Worm (Caenorhabditis elegans) whole organism, L2 larva: Measurements from ENCODE around the gene frpr-10.

Experiments
- C34F6.9 ChIP-seq: fragments of 150-350 bp; optimal IDR thresholded peaks from 2 replicates; lab custom pipeline; 2014; ENCODE audit warnings: missing biosample characterization, missing genetic modification characterization
- F13H6.1 ChIP-seq: sonication (generic microtip); optimal IDR thresholded peaks from 2 replicates; lab custom pipeline; 2016; ENCODE audit warnings: missing genetic modification characterization, missing compliant biosample characterization
- R02D3.7 ChIP-seq: fragments of 150-350 bp; optimal IDR thresholded peaks from 2 replicates; lab custom pipeline; 2014; ENCODE audit warnings: missing biosample characterization, missing genetic modification characterization
- alr-1 ChIP-seq: fragments of 150-350 bp; optimal IDR thresholded peaks from 2 replicates; lab custom pipeline; 2014; ENCODE audit warnings: missing biosample characterization, missing genetic modification characterization
- ama-1 ChIP-seq: fragments of 150-350 bp; optimal IDR thresholded peaks from 2 replicates; lab custom pipeline; 2018; ENCODE audit warnings: inconsistent platforms
- blmp-1 ChIP-seq: sonication (generic microtip); optimal IDR thresholded peaks from 2 replicates; lab custom pipeline; 2017; ENCODE audit warnings: missing genetic modification characterization, mild to moderate bottlenecking, missing compliant biosample characterization, antibody characterized with exemption, moderate library complexity; ENCODE audit not compliant: insufficient read depth
- ceh-16 ChIP-seq: fragments of 150-350 bp; optimal IDR thresholded peaks from 2 replicates; lab custom pipeline; 2014; ENCODE audit warnings: missing biosample characterization, missing genetic modification characterization
- ceh-82 ChIP-seq: fragments of 150-350 bp; optimal IDR thresholded peaks from 2 replicates; lab custom pipeline; 2014; ENCODE audit warnings: missing biosample characterization, missing genetic modification characterization
- crh-2 ChIP-seq: sonication (generic microtip); optimal IDR thresholded peaks from 2 replicates; lab custom pipeline; 2017; ENCODE audit warnings: missing biosample characterization, missing genetic modification characterization
- dmd-4 ChIP-seq: sonication (generic microtip); optimal IDR thresholded peaks from 2 replicates; lab custom pipeline; 2017; ENCODE audit warnings: missing biosample characterization, missing genetic modification characterization
- egl-27 ChIP-seq: sonication (generic microtip); optimal IDR thresholded peaks from 3 replicates; lab custom pipeline; 2017; ENCODE audit warnings: missing biosample characterization, missing genetic modification reagents, missing genetic modification characterization
- elt-1 ChIP-seq: fragments of 150-350 bp; optimal IDR thresholded peaks from 2 replicates; lab custom pipeline; 2014; ENCODE audit warnings: missing biosample characterization, missing genetic modification characterization
- elt-3 ChIP-seq: sonication (generic microtip); optimal IDR thresholded peaks from 2 replicates; lab custom pipeline; 2017; ENCODE audit warnings: missing biosample characterization, missing genetic modification characterization
- fos-1 ChIP-seq: fragments of 150-350 bp; optimal IDR thresholded peaks from 2 replicates; lab custom pipeline; 2014; ENCODE audit warnings: missing biosample characterization, missing genetic modification characterization
- lin-13 ChIP-seq: fragments of 150-350 bp; optimal IDR thresholded peaks from 2 replicates; lab custom pipeline; 2014; ENCODE audit warnings: missing biosample characterization, missing genetic modification reagents, missing genetic modification characterization
- lin-39 ChIP-seq: fragments of 150-350 bp; optimal IDR thresholded peaks from 2 replicates; lab custom pipeline; 2014; ENCODE audit warnings: missing biosample characterization, missing genetic modification reagents, missing genetic modification characterization
- lsy-2 ChIP-seq, 2 experiments: fragments of 150-350 bp in 1 of 2; sonication (generic microtip) in 1 of 2; optimal IDR thresholded peaks; 2 replicates each; lab custom pipeline; 2014 to 2017; ENCODE audit warnings: missing biosample characterization in 2 of 2, missing genetic modification characterization in 2 of 2
- mab-5 ChIP-seq: fragments of 150-350 bp; optimal IDR thresholded peaks from 2 replicates; lab custom pipeline; 2014; ENCODE audit warnings: missing biosample characterization, missing genetic modification characterization
- mbf-1 ChIP-seq: sonication (generic microtip); optimal IDR thresholded peaks from 2 replicates; lab custom pipeline; 2017; ENCODE audit warnings: missing biosample characterization, missing genetic modification characterization
- mdl-1 ChIP-seq, 2 experiments: fragments of 150-350 bp in 1 of 2; sonication (generic microtip) in 1 of 2; optimal IDR thresholded peaks; 2 replicates each; lab custom pipeline; 2017; ENCODE audit warnings: missing biosample characterization in 2 of 2, missing genetic modification characterization in 2 of 2
- nhr-10 ChIP-seq: sonication (generic microtip); optimal IDR thresholded peaks from 2 replicates; lab custom pipeline; 2017; ENCODE audit warnings: missing biosample characterization, missing genetic modification characterization
- nhr-11 ChIP-seq: fragments of 150-350 bp; optimal IDR thresholded peaks from 2 replicates; lab custom pipeline; 2014; ENCODE audit warnings: missing biosample characterization, missing genetic modification characterization
- nhr-12 ChIP-seq: fragments of 150-350 bp; optimal IDR thresholded peaks from 2 replicates; lab custom pipeline; 2014; ENCODE audit warnings: missing biosample characterization, missing genetic modification characterization
- nhr-129 ChIP-seq: fragments of 150-350 bp; optimal IDR thresholded peaks from 2 replicates; lab custom pipeline; 2014; ENCODE audit warnings: missing biosample characterization, missing genetic modification characterization
- nhr-21 ChIP-seq: fragments of 150-350 bp; optimal IDR thresholded peaks from 2 replicates; lab custom pipeline; 2014; ENCODE audit warnings: missing biosample characterization, missing genetic modification characterization
- nhr-23 ChIP-seq: fragments of 150-350 bp; optimal IDR thresholded peaks from 2 replicates; lab custom pipeline; 2014; ENCODE audit warnings: missing biosample characterization, missing genetic modification reagents, missing genetic modification characterization
- nhr-25 ChIP-seq: fragments of 150-350 bp; sonication (generic microtip); optimal IDR thresholded peaks from 3 replicates; lab custom pipeline; 2014; ENCODE audit warnings: missing biosample characterization, missing genetic modification characterization
- nhr-6 ChIP-seq: fragments of 150-350 bp; optimal IDR thresholded peaks from 2 replicates; lab custom pipeline; 2014; ENCODE audit warnings: missing biosample characterization, missing genetic modification characterization
- sem-4 ChIP-seq: fragments of 150-350 bp; optimal IDR thresholded peaks from 2 replicates; lab custom pipeline; 2014; ENCODE audit warnings: missing biosample characterization, missing genetic modification reagents, missing genetic modification characterization
- skn-1 ChIP-seq: sonication (generic microtip); optimal IDR thresholded peaks from 2 replicates; lab custom pipeline; 2017; ENCODE audit warnings: missing biosample characterization, missing genetic modification characterization
- sma-3 ChIP-seq: sonication (generic microtip); optimal IDR thresholded peaks from 2 replicates; lab custom pipeline; 2016; ENCODE audit warnings: missing genetic modification reagents, missing genetic modification characterization, missing compliant biosample characterization
- sma-9 ChIP-seq, 2 experiments: fragments of 150-350 bp in 1 of 2; sonication (generic microtip) in 1 of 2; optimal IDR thresholded peaks; 2 replicates each; lab custom pipeline; 2014 to 2016; ENCODE audit warnings: missing genetic modification characterization in 2 of 2, mild to moderate bottlenecking in 1 of 2, missing biosample characterization in 1 of 2, missing compliant biosample characterization in 1 of 2, missing genetic modification reagents in 1 of 2, moderate library complexity in 1 of 2
- snpc-4 ChIP-seq: fragments of 150-350 bp; optimal IDR thresholded peaks from 2 replicates; lab custom pipeline; 2014; ENCODE audit warnings: missing biosample characterization, missing genetic modification characterization
- unc-39 ChIP-seq: fragments of 150-350 bp; optimal IDR thresholded peaks from 2 replicates; lab custom pipeline; 2014; ENCODE audit warnings: missing biosample characterization, missing genetic modification characterization
- unc-55 ChIP-seq: fragments of 150-350 bp; sonication (generic microtip); optimal IDR thresholded peaks from 3 replicates; lab custom pipeline; 2014; ENCODE audit warnings: missing biosample characterization, missing genetic modification reagents, missing genetic modification characterization
- unc-62 ChIP-seq: fragments of 150-350 bp; optimal IDR thresholded peaks from 2 replicates; lab custom pipeline; 2014; ENCODE audit warnings: missing biosample characterization, missing genetic modification reagents, missing genetic modification characterization
- zag-1 ChIP-seq: fragments of 150-350 bp; optimal IDR thresholded peaks from 2 replicates; lab custom pipeline; 2014; ENCODE audit warnings: missing biosample characterization, missing genetic modification characterization
- ztf-11 ChIP-seq: sonication (generic microtip); optimal IDR thresholded peaks from 2 replicates; lab custom pipeline; 2017; ENCODE audit warnings: missing biosample characterization, missing genetic modification characterization

frpr-10 gene

DNA sequence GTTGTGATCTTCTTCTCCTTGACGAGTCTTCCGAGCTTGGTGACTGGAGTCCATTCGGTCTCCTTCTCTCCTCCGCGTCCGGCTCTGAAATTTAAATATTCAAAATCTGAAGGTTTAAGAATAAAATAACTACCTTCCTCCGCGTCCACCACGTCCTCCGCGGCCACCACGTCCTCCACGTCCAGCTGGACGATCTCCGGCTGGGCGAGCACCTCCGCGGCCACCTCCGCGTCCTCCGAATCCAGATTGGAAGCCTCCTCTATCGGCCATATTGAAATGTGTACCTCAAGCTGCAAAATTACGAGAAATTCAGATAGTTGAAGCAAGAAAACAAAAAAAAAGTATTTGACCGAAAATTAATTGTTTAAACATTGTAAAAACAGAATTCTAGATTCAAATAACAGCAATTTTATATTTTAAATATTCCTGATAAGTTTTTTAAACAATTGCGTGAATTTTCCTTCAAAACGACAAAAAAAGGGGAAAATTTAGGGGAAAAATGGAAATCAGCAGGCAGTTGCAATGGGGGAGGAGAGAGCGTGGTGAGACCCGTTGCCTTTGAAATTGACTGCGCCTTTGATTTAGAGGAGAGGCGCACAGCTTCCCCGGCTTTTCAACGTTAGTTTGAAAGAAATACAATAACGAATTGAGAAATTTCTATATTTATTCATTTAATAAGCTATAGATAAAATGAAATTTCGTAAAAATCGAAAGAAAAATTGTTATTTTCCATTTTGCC lies 31.3 kb upstream of the frpr-10 start, which contains the start of gene rps-2:
rps-2 (minus strand) TSS at position 290 of the 739 bp plus-strand sequence.
- TF ChIP-seq nhr-129: peak; percentile 10
- TF ChIP-seq unc-39 (tag; lab: Kevin White, UChicago): no peak
- peak; percentile 50 for TF ChIP-seq C34F6.9 (tag; lab: Kevin White, UChicago)
- TF ChIP-seq unc-62 (GFP tag; lab: Kevin White, UChicago): no peak
- peak; percentile 28 for TF ChIP-seq lin-13 (GFP tag; lab: Kevin White, UChicago)
- peak in 1 of 2 experiments; percentile 32 for TF ChIP-seq lsy-2 (tag; optimal IDR thresholded peaks at IDR 0.05; lab: Kevin White, UChicago)
- TF ChIP-seq nhr-25 (tag; lab: Kevin White, UChicago): no peak
- peak; percentile 1 for TF ChIP-seq fos-1 (tag; lab: Kevin White, UChicago)

DNA sequence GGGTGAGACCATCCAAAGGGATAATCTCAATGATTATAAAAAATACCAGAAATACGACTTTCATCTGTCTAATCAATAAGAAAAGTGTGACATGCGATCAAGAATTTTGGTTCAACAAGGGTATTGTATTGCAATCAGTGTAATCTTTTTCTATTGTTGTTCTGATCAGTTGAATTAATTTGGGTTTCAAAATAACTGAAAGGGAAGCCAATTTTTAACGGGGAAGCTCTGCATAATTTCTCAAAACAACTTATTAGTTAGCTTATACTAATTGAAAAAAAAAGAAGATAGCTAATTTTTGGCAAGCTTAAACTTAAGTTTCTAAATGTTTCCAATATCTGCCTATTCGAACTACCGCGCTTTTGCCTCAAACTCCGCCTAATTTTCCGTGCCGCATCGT lies 30.4 kb upstream of the frpr-10 start, which contains the start of gene C49H3.12:
C49H3.12 (minus strand) TSS at position 101 of the 400 bp plus-strand sequence.
- TF ChIP-seq nhr-10 (tag; lab: Kevin White, UChicago) (no peak), nhr-6 (no peak), alr-1 (tag; lab: Kevin White, UChicago) (no peak), dmd-4 (tag; lab: Kevin White, UChicago) (no peak), sma-3 (GFP tag; lab: Kevin White, UChicago) (no peak), unc-62 (GFP tag; lab: Kevin White, UChicago) (no peak), nhr-21 (tag; lab: Kevin White, UChicago) (no peak), elt-1 (tag; lab: Kevin White, UChicago) (no peak), skn-1 (tag; lab: Kevin White, UChicago) (no peak), lin-39 (tag; lab: Kevin White, UChicago) (no peak), nhr-12 (no peak), nhr-23 (tag; lab: Kevin White, UChicago) (no peak), F13H6.1 (tag; lab: Kevin White, UChicago) (no peak), ceh-82 (tag; lab: Kevin White, UChicago) (no peak), unc-55 (GFP tag; lab: Kevin White, UChicago) (no peak)

DNA sequence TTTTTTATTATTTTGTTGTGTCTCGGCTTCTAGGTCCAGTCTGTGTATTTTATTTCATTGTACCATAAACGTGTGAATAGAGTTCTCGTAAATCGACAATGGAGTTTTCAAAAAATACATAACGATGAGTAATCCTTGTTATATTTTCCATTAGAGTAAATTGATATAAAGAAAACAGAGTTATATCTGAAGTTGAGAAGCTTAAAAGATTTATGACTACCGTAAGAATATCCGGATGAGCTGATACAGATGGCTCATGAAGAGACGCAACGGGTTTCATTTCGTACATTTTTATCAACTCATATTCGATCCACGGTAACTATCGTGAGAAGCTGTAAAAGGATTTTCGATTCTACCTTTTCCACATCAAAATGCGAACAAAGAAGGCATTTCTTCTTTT lies 29.8 kb upstream of the frpr-10 start, which contains the start of gene gcy-8:
gcy-8 (plus strand) TSS at position 301 of the 400 bp plus-strand sequence.
- no peak for TF ChIP-seq dmd-4 (tag; lab: Kevin White, UChicago)
- TF ChIP-seq elt-3 (tag; lab: Kevin White, UChicago): no peak
- no peak for TF ChIP-seq nhr-25 (tag; lab: Kevin White, UChicago)
- no peak for TF ChIP-seq unc-55 (GFP tag; lab: Kevin White, UChicago)
- TF ChIP-seq skn-1 (tag; lab: Kevin White, UChicago): no peak
- TF ChIP-seq snpc-4 (tag; lab: Kevin White, UChicago): no peak
- TF ChIP-seq nhr-6: no peak
- TF ChIP-seq lin-13 (GFP tag; lab: Kevin White, UChicago): no peak

DNA sequence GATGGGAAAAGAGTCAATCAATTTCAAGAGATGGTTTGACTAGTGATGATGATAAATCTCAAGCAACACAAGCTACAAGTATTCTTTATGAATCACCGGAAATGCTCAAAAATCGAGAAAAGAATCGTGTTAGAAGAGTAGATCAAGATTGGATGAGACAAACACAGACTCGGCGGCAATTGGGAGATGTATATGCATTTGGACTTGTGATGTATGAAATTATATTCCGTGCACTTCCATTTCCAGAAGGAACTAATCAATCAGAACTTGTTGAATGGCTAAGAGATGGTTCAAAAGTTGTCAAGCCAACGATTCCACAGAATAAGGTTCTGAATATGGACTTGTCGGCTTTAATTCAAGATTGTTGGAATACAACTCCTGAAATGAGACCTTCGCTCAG lies 25.7 kb upstream of the frpr-10 start:
- TF ChIP-seq mbf-1 (tag; lab: Kevin White, UChicago): no peak
- no peak for TF ChIP-seq R02D3.7 (tag; lab: Kevin White, UChicago)
- no peak for TF ChIP-seq unc-62 (GFP tag; lab: Kevin White, UChicago)
- TF ChIP-seq mdl-1 (tag; optimal IDR thresholded peaks at IDR 0.05; lab: Kevin White, UChicago): no peak
- no peak for TF ChIP-seq unc-55 (GFP tag; lab: Kevin White, UChicago)
- no peak for TF ChIP-seq sem-4 (tag; lab: Kevin White, UChicago)
- TF ChIP-seq sma-9 (GFP tag; optimal IDR thresholded peaks at IDR 0.05; lab: Kevin White, UChicago): no peak
- TF ChIP-seq sma-9 (tag; optimal IDR thresholded peaks at IDR 0.05; lab: Kevin White, UChicago): no peak
- no peak for TF ChIP-seq nhr-6

DNA sequence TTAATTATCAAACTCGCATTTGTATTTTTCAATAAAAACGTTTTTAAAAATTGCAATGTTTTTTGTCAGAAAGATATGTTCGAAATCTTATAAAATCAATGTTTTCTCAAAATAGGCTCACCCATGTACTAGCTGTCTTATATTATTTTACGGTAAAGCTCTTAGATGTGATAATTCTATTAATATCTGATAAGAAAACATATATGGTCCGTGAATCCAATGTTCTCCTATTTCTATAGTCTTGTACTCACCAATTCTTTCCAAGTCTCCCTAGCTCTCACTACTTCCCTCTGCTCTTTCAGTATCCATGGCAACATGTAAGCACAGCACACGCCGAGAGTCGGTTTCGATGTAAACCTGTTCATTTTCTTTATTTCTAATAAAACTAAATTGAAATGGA lies 23.9 kb upstream of the frpr-10 start, which contains the start of gene bbs-2:
bbs-2 (plus strand) TSS at position 301 of the 400 bp plus-strand sequence.
- TF ChIP-seq mbf-1 (tag; lab: Kevin White, UChicago) (no peak), skn-1 (tag; lab: Kevin White, UChicago) (no peak), elt-1 (tag; lab: Kevin White, UChicago) (no peak), ceh-16 (tag; lab: Kevin White, UChicago) (no peak), zag-1 (tag; lab: Kevin White, UChicago) (no peak), mab-5 (tag; lab: Kevin White, UChicago) (no peak), crh-2 (tag; lab: Kevin White, UChicago) (no peak), egl-27 (tag; lab: Kevin White, UChicago) (no peak), nhr-11 (tag; lab: Kevin White, UChicago) (no peak), mdl-1 (tag; optimal IDR thresholded peaks at IDR 0.05; lab: Kevin White, UChicago) (no peak), ztf-11 (tag; lab: Kevin White, UChicago) (no peak), blmp-1 (no peak), ama-1 (lab: Kevin White, UChicago) (no peak), nhr-23 (tag; lab: Kevin White, UChicago) (no peak), nhr-10 (tag; lab: Kevin White, UChicago) (no peak), snpc-4 (tag; lab: Kevin White, UChicago) (no peak), nhr-25 (tag; lab: Kevin White, UChicago) (no peak), dmd-4 (tag; lab: Kevin White, UChicago) (no peak), lin-39 (tag; lab: Kevin White, UChicago) (no peak), F13H6.1 (tag; lab: Kevin White, UChicago) (no peak)
